Worm (Caenorhabditis elegans): ENCODE data around the gene C17H12.8.

C17H12.8 gene

DNA sequence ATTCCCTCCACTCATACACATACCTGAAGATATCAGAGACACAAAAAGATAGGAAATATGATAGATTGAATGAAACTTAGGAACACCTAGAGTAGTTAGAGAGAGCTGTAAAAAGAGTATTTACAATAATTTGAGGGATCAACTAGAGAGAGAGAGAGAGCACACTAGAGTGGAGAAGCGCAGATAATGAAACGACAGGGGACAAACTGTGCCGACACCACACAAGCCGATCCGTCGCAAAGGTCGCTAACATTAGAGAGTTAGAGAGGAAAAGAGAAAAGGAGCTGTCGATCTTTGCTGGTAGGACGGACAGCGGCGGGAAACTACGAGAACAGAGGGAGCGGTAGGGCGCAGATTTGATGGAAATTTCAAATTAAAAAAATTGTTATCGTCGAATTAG lies 33.4 kb upstream of the C17H12.8 start, which contains the start of gene dyci-1 (continued):
- TF ChIP-seq ceh-14 (tag; optimal IDR thresholded peaks at IDR 0.05) (no peak), tbx-2 (tag; optimal IDR thresholded peaks at IDR 0.05) (peak; percentile 47), ttx-3 (tag; optimal IDR thresholded peaks at IDR 0.05) (no peak), ceh-6 (GFP tag; optimal IDR thresholded peaks at IDR 0.05) (no peak), nhr-11 (tag; optimal IDR thresholded peaks at IDR 0.05) (no peak), ceh-24 (tag; optimal IDR thresholded peaks at IDR 0.05) (no peak), dve-1 (tag; optimal IDR thresholded peaks at IDR 0.05) (no peak), syd-9 (tag; optimal IDR thresholded peaks at IDR 0.05) (no peak), fkh-10 (GFP tag; optimal IDR thresholded peaks at IDR 0.05) (no peak), ceh-31 (tag; optimal IDR thresholded peaks at IDR 0.05) (peak; percentile 1)

DNA sequence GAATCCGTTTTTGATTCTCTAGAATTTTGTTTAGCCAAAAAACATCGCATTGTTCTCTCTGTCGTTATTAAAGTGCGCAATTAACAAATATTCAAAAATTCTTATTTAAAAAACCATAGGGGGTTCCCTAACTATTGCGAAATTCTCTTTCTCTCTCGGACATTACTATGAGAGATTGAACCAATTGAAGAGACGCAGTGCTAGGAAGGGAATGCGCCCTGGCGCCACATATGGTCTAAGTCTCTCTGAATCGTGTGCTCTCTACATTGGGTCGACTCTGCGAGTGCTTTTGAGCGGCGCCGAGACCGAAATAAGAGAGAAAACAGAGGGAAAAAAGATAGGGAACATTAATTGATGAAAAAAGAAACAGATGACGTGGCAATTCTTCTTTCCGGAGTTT lies 32.6 kb upstream of the C17H12.8 start:
- no peak for TF ChIP-seq ama-1 (optimal IDR thresholded peaks at IDR 0.05)
- no peak for TF ChIP-seq pat-9 (tag; optimal IDR thresholded peaks at IDR 0.05)
- TF ChIP-seq ref-2 (tag; optimal IDR thresholded peaks at IDR 0.05), result no peak
- no peak for TF ChIP-seq sox-4 (tag; optimal IDR thresholded peaks at IDR 0.05)
- no peak for TF ChIP-seq lim-6 (tag; optimal IDR thresholded peaks at IDR 0.05)
- peak; percentile 34 for TF ChIP-seq nfya-1 (tag; optimal IDR thresholded peaks at IDR 0.05)
- TF ChIP-seq pag-3 (tag; optimal IDR thresholded peaks at IDR 0.05; ENCODE audit: borderline replicate concordance), result no peak
- no peak for TF ChIP-seq ceh-14 (tag; optimal IDR thresholded peaks at IDR 0.05)
- no peak for TF ChIP-seq pax-1 (tag; optimal IDR thresholded peaks at IDR 0.05)
- no peak for TF ChIP-seq C08G9.2 (tag; optimal IDR thresholded peaks at IDR 0.05)
- peak; percentile 31 for TF ChIP-seq unc-42 (tag; optimal IDR thresholded peaks at IDR 0.05)
- peak; percentile 20 for TF ChIP-seq unc-55 (GFP tag; optimal IDR thresholded peaks at IDR 0.05)
- no peak for TF ChIP-seq dmd-4 (tag; optimal IDR thresholded peaks at IDR 0.05; ENCODE audit: borderline replicate concordance)
- TF ChIP-seq tbx-7 (tag; optimal IDR thresholded peaks at IDR 0.05), result no peak
- TF ChIP-seq unc-3 (GFP tag; conservative IDR thresholded peaks at IDR 0.05), result no peak
- no peak for TF ChIP-seq unc-3 (tag; optimal IDR thresholded peaks at IDR 0.05)
- no peak for TF ChIP-seq C38D4.7 (GFP tag; optimal IDR thresholded peaks at IDR 0.05)
- no peak for TF ChIP-seq ceh-45 (GFP tag; IDR thresholded peaks at IDR 0.05)

DNA sequence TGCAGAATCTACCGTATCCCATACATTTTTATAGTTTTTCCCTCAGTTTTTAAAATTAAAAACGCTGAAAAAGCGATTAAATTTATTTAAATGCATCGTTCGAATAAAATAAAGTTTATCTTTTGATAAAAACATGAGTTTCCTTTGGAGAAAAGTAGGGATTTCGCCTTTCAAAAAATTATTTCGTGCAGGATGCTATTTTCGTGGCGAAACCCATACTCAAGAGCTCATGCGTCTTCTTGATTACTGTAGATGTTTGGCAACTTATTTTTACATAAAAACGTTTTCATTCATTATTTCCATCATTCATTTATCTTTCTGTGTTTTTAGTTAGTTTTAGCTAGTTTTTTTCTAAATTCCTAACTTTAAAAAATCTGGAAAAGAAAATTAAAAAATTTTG lies 28.6 kb upstream of the C17H12.8 start:
- no peak for TF ChIP-seq tbx-7 (tag; optimal IDR thresholded peaks at IDR 0.05)
- TF ChIP-seq sox-2 (GFP tag; IDR thresholded peaks at IDR 0.05), result no peak
- no peak for TF ChIP-seq C38D4.7 (GFP tag; optimal IDR thresholded peaks at IDR 0.05)
- TF ChIP-seq C08G9.2 (tag; optimal IDR thresholded peaks at IDR 0.05), result no peak

- TF ChIP-seq tbx-7 (tag; optimal IDR thresholded peaks at IDR 0.05), result no peak
- TF ChIP-seq pax-1 (tag; optimal IDR thresholded peaks at IDR 0.05), result peak; percentile 2
- TF ChIP-seq unc-55 (GFP tag; optimal IDR thresholded peaks at IDR 0.05), result peak; percentile 67
- no peak for TF ChIP-seq sdc-2 (tag; optimal IDR thresholded peaks at IDR 0.05)
- TF ChIP-seq F13H6.1 (tag; optimal IDR thresholded peaks at IDR 0.05), result no peak
- peak; percentile 51 for TF ChIP-seq ceh-2 (tag; optimal IDR thresholded peaks at IDR 0.05)
- no peak for TF ChIP-seq pha-4 (tag; optimal IDR thresholded peaks at IDR 0.05)
- TF ChIP-seq gmeb-2 (tag; optimal IDR thresholded peaks at IDR 0.05), result no peak
- TF ChIP-seq dmd-4 (tag; optimal IDR thresholded peaks at IDR 0.05; ENCODE audit: borderline replicate concordance), result no peak
- peak; percentile 44 for TF ChIP-seq ref-2 (tag; optimal IDR thresholded peaks at IDR 0.05)
- TF ChIP-seq rnt-1 (tag; optimal IDR thresholded peaks at IDR 0.05), result peak; percentile 75
- TF ChIP-seq fkh-6 (tag; optimal IDR thresholded peaks at IDR 0.05), result no peak
- TF ChIP-seq pros-1 (tag; optimal IDR thresholded peaks at IDR 0.05), result no peak
- peak; percentile 10 for TF ChIP-seq ceh-14 (tag; optimal IDR thresholded peaks at IDR 0.05)
- no peak for TF ChIP-seq hlh-13 (GFP tag; optimal IDR thresholded peaks at IDR 0.05)
- TF ChIP-seq elt-2 (tag; optimal IDR thresholded peaks at IDR 0.05), result peak; percentile 25
- TF ChIP-seq ceh-45 (GFP tag; IDR thresholded peaks at IDR 0.05), result no peak
- TF ChIP-seq hlh-30 (tag; optimal IDR thresholded peaks at IDR 0.05; ENCODE audit: insufficient read depth), result peak; percentile 59
- peak; percentile 96 for TF ChIP-seq nfya-1 (tag; optimal IDR thresholded peaks at IDR 0.05)
- peak; percentile 86 for TF ChIP-seq ceh-18 (tag; optimal IDR thresholded peaks at IDR 0.05)
- no peak for TF ChIP-seq unc-3 (GFP tag; conservative IDR thresholded peaks at IDR 0.05)
- peak; percentile 22 for TF ChIP-seq unc-3 (tag; optimal IDR thresholded peaks at IDR 0.05)
- peak; percentile 32 for TF ChIP-seq C08G9.2 (tag; optimal IDR thresholded peaks at IDR 0.05)
- no peak for TF ChIP-seq sox-4 (tag; optimal IDR thresholded peaks at IDR 0.05)
- TF ChIP-seq elt-4 (tag; optimal IDR thresholded peaks at IDR 0.05), result no peak
- TF ChIP-seq odd-2 (tag; optimal IDR thresholded peaks at IDR 0.05), result no peak
- TF ChIP-seq sox-2 (GFP tag; IDR thresholded peaks at IDR 0.05), result no peak
- TF ChIP-seq ets-4 (tag; optimal IDR thresholded peaks at IDR 0.05), result peak; percentile 17
- TF ChIP-seq eyg-1 (tag; optimal IDR thresholded peaks at IDR 0.05), result no peak
- peak; percentile 18 for TF ChIP-seq lim-6 (tag; optimal IDR thresholded peaks at IDR 0.05)
- TF ChIP-seq syd-9 (tag; optimal IDR thresholded peaks at IDR 0.05), result no peak
- TF ChIP-seq unc-42 (tag; optimal IDR thresholded peaks at IDR 0.05), result peak; percentile 77
Measured at ce11 chrIV:6790438-6791124, 27.9 kb upstream of the C17H12.8 start, which contains the start of the genes C17H12.2 and vha-8. C17H12.2 (minus strand) TSS chrIV:6790488. vha-8 (plus strand) TSS chrIV:6791074.

All from whole organism, late embryonic.